Fruit fly (Drosophila melanogaster): ENCODE measurements around the gene GCS2alpha.

Gene GCS2alpha

DNA sequence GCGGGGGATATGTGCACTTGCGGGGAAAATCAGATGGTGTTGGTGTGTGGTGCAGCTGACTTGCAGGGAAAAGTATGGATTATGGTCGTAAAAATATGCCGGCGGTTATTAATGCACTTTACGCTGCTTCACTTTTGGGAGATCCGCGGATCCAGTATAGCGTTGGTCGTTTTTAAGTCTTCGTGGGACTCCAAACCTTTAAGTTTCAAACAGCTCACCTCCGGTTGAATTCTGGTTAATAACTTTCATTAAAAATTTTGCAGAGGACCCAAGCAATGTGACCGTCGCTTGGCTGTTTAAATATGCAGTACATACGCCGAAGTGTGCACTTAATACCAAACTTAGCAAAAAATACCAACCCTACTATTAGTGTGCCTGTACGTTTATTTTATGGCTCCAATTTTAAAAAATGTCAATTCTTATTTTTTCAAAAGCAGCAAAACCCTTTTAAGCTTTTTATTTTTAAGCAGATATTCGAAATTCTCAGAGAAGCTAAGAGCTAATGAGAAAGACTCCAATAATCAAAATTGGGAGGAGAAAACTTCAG, at the start of gene GCS2alpha:
GCS2alpha (minus strand) TSS at position 309 of the 547 bp plus-strand sequence.
- no peak for TF ChIP-seq Hr83 (GFP tag; optimal IDR thresholded peaks at IDR 0.05; ENCODE audit: poor library complexity, severe bottlenecking)
- no peak for TF ChIP-seq usp (GFP tag; optimal IDR thresholded peaks at IDR 0.05)
- TF ChIP-seq lola (GFP tag; optimal IDR thresholded peaks at IDR 0.05), result no peak
- TF ChIP-seq Rel (GFP tag; optimal IDR thresholded peaks at IDR 0.05), result no peak
- TF ChIP-seq Rel (tag; optimal IDR thresholded peaks at IDR 0.05), result peak; percentile 4
- no peak for TF ChIP-seq OdsH (GFP tag; optimal IDR thresholded peaks at IDR 0.05)
- TF ChIP-seq Sp1 (GFP tag; optimal IDR thresholded peaks at IDR 0.05), result no peak
- no peak for TF ChIP-seq Hnf4 (GFP tag; optimal IDR thresholded peaks at IDR 0.05)
- no peak for TF ChIP-seq woc (GFP tag; optimal IDR thresholded peaks at IDR 0.05)
- peak; percentile 2 for TF ChIP-seq h (GFP tag; optimal IDR thresholded peaks at IDR 0.05)
- TF ChIP-seq Abd-B (GFP tag; optimal IDR thresholded peaks at IDR 0.05), result no peak
- no peak for TF ChIP-seq psq (GFP tag; optimal IDR thresholded peaks at IDR 0.05)
- no peak for TF ChIP-seq tai (GFP tag; optimal IDR thresholded peaks at IDR 0.05)
- TF ChIP-seq foxo (GFP tag; optimal IDR thresholded peaks at IDR 0.05), result no peak

DNA sequence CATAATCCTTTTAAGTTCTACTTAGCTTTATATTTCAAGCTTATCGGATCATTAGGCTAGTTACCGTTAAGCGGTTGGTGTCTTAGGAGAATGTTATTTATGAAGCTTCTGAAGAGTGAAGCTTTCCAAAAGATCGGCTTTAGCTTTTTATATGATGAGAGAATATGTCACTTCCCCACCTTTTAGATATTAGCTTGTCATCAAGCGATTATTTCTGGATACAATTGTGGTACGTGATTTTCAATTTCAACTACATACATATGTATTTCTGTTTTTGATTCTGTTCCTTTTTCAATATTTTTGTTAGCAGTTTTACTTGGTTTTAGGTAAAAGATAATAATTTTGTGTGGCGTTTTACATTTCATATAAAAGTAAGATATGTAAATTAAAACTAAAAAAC, 27.8 kb upstream of the GCS2alpha start:
- TF ChIP-seq GATAd (GFP tag; optimal IDR thresholded peaks at IDR 0.05), result no peak
- peak; percentile 50 for TF ChIP-seq N (GFP tag; optimal IDR thresholded peaks at IDR 0.05)

DNA sequence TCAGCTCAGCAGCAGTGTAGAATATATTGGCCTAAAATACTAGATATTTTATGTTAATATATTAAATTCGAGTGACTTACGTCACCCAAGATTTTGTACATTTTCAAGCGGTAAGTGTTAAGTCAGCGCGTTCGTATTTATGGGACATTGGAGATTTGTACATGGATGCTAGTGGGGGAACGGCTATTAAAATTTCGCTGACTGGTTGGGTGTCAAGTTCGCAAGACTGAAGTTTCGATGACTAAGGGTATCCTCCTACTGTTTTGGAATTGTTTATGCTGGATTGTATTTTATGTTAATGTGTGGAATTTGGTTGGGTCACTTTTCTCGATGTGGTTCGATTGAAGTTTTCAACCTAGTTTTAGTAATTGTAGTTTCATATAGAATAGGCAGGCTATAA, 27.1 kb upstream of the GCS2alpha start:
- TF ChIP-seq fru (GFP tag; optimal IDR thresholded peaks at IDR 0.05) (no peak), Hr83 (GFP tag; optimal IDR thresholded peaks at IDR 0.05; ENCODE audit: poor library complexity, severe bottlenecking) (no peak), Myc (optimal IDR thresholded peaks at IDR 0.05) (no peak), dl (GFP tag; optimal IDR thresholded peaks at IDR 0.05; ENCODE audit: insufficient read depth in 1 of 2, partially characterized antibody in 2 of 2) (no peak), Hr78 (GFP tag; optimal IDR thresholded peaks at IDR 0.05) (no peak)

DNA sequence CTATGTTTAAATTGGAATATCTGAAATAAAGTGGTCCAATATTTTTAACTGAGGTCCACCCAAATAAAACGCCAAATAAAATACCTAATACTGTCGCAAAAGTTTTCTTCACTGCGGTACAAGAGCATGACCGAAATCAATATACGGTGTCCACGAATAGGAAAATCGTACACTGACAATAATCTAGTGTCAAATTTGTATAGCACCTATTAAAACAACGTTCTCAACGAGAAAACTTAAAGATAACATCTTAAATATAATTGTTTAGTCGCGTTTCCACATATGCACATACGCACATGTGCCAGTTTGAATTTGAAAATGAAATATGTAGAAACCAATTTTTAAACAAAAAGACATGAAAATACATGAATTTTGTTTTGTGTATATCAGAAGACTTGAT, 26.4 kb upstream of the GCS2alpha start:
- TF ChIP-seq usp (GFP tag; optimal IDR thresholded peaks at IDR 0.05) (no peak), dl (GFP tag; optimal IDR thresholded peaks at IDR 0.05; ENCODE audit: insufficient read depth in 1 of 2, partially characterized antibody in 2 of 2) (no peak), Myc (optimal IDR thresholded peaks at IDR 0.05) (no peak), Mio (GFP tag; optimal IDR thresholded peaks at IDR 0.05) (no peak), br (GFP tag; optimal IDR thresholded peaks at IDR 0.05) (peak; percentile 49), lola (GFP tag; optimal IDR thresholded peaks at IDR 0.05) (no peak), Dif (GFP tag; optimal IDR thresholded peaks at IDR 0.05; ENCODE audit: partially characterized antibody) (no peak), dsf (GFP tag; optimal IDR thresholded peaks at IDR 0.05; ENCODE audit: borderline replicate concordance) (no peak), fru (GFP tag; optimal IDR thresholded peaks at IDR 0.05) (peak; percentile 55), woc (GFP tag; optimal IDR thresholded peaks at IDR 0.05) (peak; percentile 59), GATAd (GFP tag; optimal IDR thresholded peaks at IDR 0.05) (no peak), ey (GFP tag; optimal IDR thresholded peaks at IDR 0.05) (peak; percentile 41), Dfd (GFP tag; optimal IDR thresholded peaks at IDR 0.05) (no peak), CrebA (GFP tag; optimal IDR thresholded peaks at IDR 0.05; ENCODE audit: borderline replicate concordance) (no peak), Abd-B (GFP tag; optimal IDR thresholded peaks at IDR 0.05) (no peak), rgr (GFP tag; optimal IDR thresholded peaks at IDR 0.05) (peak; percentile 50), OdsH (GFP tag; optimal IDR thresholded peaks at IDR 0.05) (peak; percentile 44), h (GFP tag; optimal IDR thresholded peaks at IDR 0.05) (peak; percentile 61), CG32264 (GFP tag; optimal IDR thresholded peaks at IDR 0.05) (no peak), dmrt93B (GFP tag; optimal IDR thresholded peaks at IDR 0.05) (peak; percentile 22), brk (GFP tag; optimal IDR thresholded peaks at IDR 0.05) (no peak), psq (GFP tag; optimal IDR thresholded peaks at IDR 0.05) (peak; percentile 24), HLH106 (tag; optimal IDR thresholded peaks at IDR 0.05) (peak; percentile 76), CG9705 (GFP tag; optimal IDR thresholded peaks at IDR 0.05) (peak; percentile 61), jim (GFP tag; optimal IDR thresholded peaks at IDR 0.05) (no peak), sv (GFP tag; optimal IDR thresholded peaks at IDR 0.05) (peak; percentile 49), foxo (GFP tag; optimal IDR thresholded peaks at IDR 0.05) (peak in 1 of 2 experiments; percentile 66), sage (GFP tag; optimal IDR thresholded peaks at IDR 0.05) (no peak), Rel (GFP tag; optimal IDR thresholded peaks at IDR 0.05) (no peak), Rel (tag; optimal IDR thresholded peaks at IDR 0.05) (no peak), Sp1 (GFP tag; optimal IDR thresholded peaks at IDR 0.05) (no peak), Hr78 (GFP tag; optimal IDR thresholded peaks at IDR 0.05) (no peak), tai (GFP tag; optimal IDR thresholded peaks at IDR 0.05) (no peak), Vsx2 (GFP tag; optimal IDR thresholded peaks at IDR 0.05; ENCODE audit: partially characterized antibody) (no peak), Hnf4 (GFP tag; optimal IDR thresholded peaks at IDR 0.05) (peak; percentile 37), N (GFP tag; optimal IDR thresholded peaks at IDR 0.05) (no peak), pan (optimal IDR thresholded peaks at IDR 0.05) (no peak), Hr83 (GFP tag; optimal IDR thresholded peaks at IDR 0.05; ENCODE audit: poor library complexity, severe bottlenecking) (no peak), Jra (GFP tag; optimal IDR thresholded peaks at IDR 0.05) (no peak)

Measured in whole organism, wandering third instar larva.